Fruit fly (Drosophila melanogaster): ENCODE measurements around the gene Ccp84Aa.

The Ccp84Aa gene

DNA sequence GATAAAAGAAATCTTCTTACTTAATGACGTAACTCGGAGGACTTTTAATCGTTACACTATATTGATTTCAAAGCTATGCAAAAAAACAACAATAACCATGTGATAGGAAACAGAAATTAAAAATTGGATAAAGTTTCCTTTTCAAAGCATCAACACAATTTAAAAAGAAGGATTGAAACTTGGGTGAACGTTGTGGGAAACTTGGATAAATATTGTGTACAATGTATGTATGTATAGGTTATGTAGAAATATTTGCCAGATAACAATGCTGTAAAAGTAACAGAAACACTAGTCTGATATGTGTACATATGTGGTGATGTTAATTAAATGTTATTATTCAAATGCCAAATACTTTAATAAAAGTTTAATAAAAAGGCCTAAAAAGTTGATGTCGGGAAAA lies 2.4 kb downstream of the Ccp84Aa start:
- TF ChIP-seq Lpt (GFP tag; optimal IDR thresholded peaks at IDR 0.05) (no peak), Hr39 (GFP tag; optimal IDR thresholded peaks at IDR 0.05) (no peak), fd59A (GFP tag; optimal IDR thresholded peaks at IDR 0.05) (no peak), vri (GFP tag; optimal IDR thresholded peaks at IDR 0.05) (no peak), Hr38 (GFP tag; optimal IDR thresholded peaks at IDR 0.05) (no peak), CG3032 (tag; optimal IDR thresholded peaks at IDR 0.05) (no peak)

DNA sequence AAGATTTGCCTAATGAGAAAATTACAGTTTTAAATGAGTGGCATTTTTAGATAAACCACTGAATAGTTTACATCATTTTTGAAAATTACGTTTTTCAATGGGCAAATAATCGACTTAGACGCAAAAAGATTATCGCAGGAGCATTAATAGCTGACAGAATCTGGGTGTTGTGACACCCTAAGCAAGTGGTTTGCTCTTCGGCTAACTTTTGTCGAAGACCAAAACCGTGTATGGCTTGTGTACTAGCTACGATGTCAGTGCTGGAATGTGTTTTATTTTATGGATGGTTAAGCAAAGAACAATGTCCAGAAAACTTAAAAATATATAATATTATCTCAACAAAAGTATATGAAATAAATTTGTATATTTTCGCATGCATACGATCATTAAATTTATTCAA lies 5.0 kb downstream of the Ccp84Aa start:
- TF ChIP-seq CG8319 (GFP tag; optimal IDR thresholded peaks at IDR 0.05) (no peak), fd59A (GFP tag; optimal IDR thresholded peaks at IDR 0.05) (no peak), fkh (GFP tag; optimal IDR thresholded peaks at IDR 0.05) (no peak), CG3032 (tag; optimal IDR thresholded peaks at IDR 0.05) (no peak), Hr4 (GFP tag; optimal IDR thresholded peaks at IDR 0.05) (no peak), Sox14 (GFP tag; optimal IDR thresholded peaks at IDR 0.05) (no peak), Smox (GFP tag; optimal IDR thresholded peaks at IDR 0.05) (no peak), ss (GFP tag; optimal IDR thresholded peaks at IDR 0.05) (no peak), Hr39 (GFP tag; optimal IDR thresholded peaks at IDR 0.05) (no peak), CG10669 (GFP tag; optimal IDR thresholded peaks at IDR 0.05) (no peak), CG11902 (GFP tag; optimal IDR thresholded peaks at IDR 0.05) (no peak), Ets21C (GFP tag; optimal IDR thresholded peaks at IDR 0.05) (no peak), CG6808 (GFP tag; optimal IDR thresholded peaks at IDR 0.05) (no peak), net (GFP tag; optimal IDR thresholded peaks at IDR 0.05) (no peak), cyc (GFP tag; optimal IDR thresholded peaks at IDR 0.05) (no peak), Eip93F (GFP tag; optimal IDR thresholded peaks at IDR 0.05) (no peak), Lpt (GFP tag; optimal IDR thresholded peaks at IDR 0.05) (no peak)

DNA sequence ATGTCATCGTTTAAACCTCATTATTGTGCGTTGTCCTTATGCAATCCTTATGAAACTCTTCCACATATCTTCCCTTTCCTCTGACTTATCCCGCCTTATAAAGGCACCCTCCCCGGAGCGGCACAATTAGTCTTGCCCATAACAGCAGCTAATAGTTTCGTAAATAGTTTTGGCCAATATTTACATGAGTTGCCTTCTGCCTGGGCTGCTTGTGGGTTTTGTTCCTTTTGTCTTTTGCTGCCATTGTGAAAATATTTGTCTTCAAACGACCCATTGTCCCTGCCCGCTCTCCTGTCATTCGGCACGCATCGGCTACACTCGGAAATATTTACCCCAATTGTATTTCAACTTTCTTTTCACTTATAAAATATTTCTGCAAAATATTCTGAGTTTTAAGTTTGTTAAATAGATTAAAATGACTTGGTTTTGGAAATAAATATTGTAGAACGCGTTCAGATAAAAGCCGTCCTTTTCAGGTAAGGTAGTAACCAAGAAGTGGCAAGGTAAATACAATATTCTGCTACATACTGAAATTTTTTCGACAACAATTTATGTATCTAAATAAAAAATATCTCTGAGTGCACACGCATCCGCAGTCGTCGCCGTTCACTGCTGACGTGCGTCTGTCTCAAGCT lies 19.8 kb downstream of the Ccp84Aa start:
- peak; percentile 27 for TF ChIP-seq Eip78C (GFP tag)
- peak; percentile 1 for TF ChIP-seq CG3919 (GFP tag; optimal IDR thresholded peaks at IDR 0.05)
- TF ChIP-seq Eip93F (GFP tag; optimal IDR thresholded peaks at IDR 0.05), result no peak
- TF ChIP-seq CG31627 (GFP tag; optimal IDR thresholded peaks at IDR 0.05), result no peak
- no peak for TF ChIP-seq CG6276 (GFP tag; optimal IDR thresholded peaks at IDR 0.05)
- TF ChIP-seq acj6 (GFP tag; optimal IDR thresholded peaks at IDR 0.05), result no peak
- peak; percentile 23 for TF ChIP-seq CG10669 (GFP tag; optimal IDR thresholded peaks at IDR 0.05)
- TF ChIP-seq Sox14 (GFP tag; optimal IDR thresholded peaks at IDR 0.05), result no peak
- TF ChIP-seq fd59A (GFP tag; optimal IDR thresholded peaks at IDR 0.05), result no peak
- no peak for TF ChIP-seq CG11294 (GFP tag; IDR thresholded peaks at IDR 0.05)
- TF ChIP-seq CG6792 (GFP tag; optimal IDR thresholded peaks at IDR 0.05), result no peak
- peak; percentile 16 for TF ChIP-seq CG10631 (GFP tag; optimal IDR thresholded peaks at IDR 0.05)
- peak; percentile 58 for TF ChIP-seq svp (GFP tag)
- TF ChIP-seq Met (GFP tag; optimal IDR thresholded peaks at IDR 0.05), result no peak
- peak; percentile 4 for TF ChIP-seq CG6808 (GFP tag; optimal IDR thresholded peaks at IDR 0.05)
- peak; percentile 21 for TF ChIP-seq Hr4 (GFP tag; optimal IDR thresholded peaks at IDR 0.05)
- peak; percentile 12 for TF ChIP-seq achi (GFP tag; optimal IDR thresholded peaks at IDR 0.05)
- TF ChIP-seq CG7368 (GFP tag; optimal IDR thresholded peaks at IDR 0.05), result no peak
- no peak for TF ChIP-seq Smox (GFP tag; optimal IDR thresholded peaks at IDR 0.05)
- TF ChIP-seq pdm3 (GFP tag; optimal IDR thresholded peaks at IDR 0.05), result no peak
- TF ChIP-seq CG32006 (GFP tag; optimal IDR thresholded peaks at IDR 0.05), result peak; percentile 37
- peak; percentile 37 for TF ChIP-seq fkh (GFP tag; optimal IDR thresholded peaks at IDR 0.05)
- no peak for TF ChIP-seq Ets21C (GFP tag; optimal IDR thresholded peaks at IDR 0.05)

DNA sequence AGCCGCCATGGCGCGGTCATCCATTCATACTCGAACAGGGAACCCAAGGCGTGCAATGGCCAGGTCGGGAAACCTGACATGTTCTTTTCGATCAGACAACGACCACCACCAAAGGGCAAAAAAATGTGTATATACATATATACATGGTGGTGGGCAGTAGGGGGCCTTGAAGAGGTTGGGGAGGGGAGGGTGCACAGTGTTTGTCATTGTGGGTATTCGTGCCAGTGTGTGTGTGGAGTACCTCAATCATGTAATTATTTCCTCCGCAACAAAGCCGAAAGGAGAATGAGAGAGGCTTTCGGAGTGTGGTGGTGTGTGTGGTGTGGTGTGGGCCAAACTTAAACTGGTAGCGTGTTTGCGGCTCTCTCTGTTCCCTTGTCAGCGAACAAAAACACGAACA lies 22.2 kb downstream of the Ccp84Aa start:
- TF ChIP-seq ss (GFP tag; optimal IDR thresholded peaks at IDR 0.05) (peak in 1 of 2 experiments; percentile 62), Hr39 (GFP tag; optimal IDR thresholded peaks at IDR 0.05) (no peak)

DNA sequence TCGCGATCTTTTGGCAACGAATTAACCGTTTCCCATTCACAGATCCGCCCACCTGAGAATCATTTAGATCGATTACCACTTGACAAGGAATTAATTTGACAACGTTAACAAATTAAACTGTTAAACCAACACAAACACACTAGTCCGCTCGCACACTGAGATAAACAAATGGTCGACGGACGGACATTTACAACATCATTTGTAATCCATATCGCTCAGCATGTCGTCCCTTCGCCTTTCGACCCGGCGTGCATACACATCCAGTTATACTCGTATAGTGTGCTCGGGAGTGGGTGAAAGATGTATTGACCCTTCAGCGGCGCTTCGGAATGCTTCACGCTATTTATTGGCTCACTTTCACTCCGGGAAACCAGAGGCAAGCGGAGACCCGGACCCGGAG lies 31.8 kb downstream of the Ccp84Aa start:
- TF ChIP-seq CG8632 (GFP tag; optimal IDR thresholded peaks at IDR 0.05) (no peak), pdm3 (GFP tag; optimal IDR thresholded peaks at IDR 0.05) (no peak), lz (GFP tag; optimal IDR thresholded peaks at IDR 0.05) (no peak), Hr38 (GFP tag; optimal IDR thresholded peaks at IDR 0.05) (no peak), Blimp-1 (GFP tag; optimal IDR thresholded peaks at IDR 0.05) (no peak), CG11762 (GFP tag; optimal IDR thresholded peaks at IDR 0.05; ENCODE audit: insufficient read depth) (no peak), cyc (GFP tag; optimal IDR thresholded peaks at IDR 0.05) (no peak), dac (GFP tag; optimal IDR thresholded peaks at IDR 0.05) (no peak), Eip78C (GFP tag) (no peak), CG15336 (GFP tag; IDR thresholded peaks at IDR 0.05) (no peak), topi (GFP tag; optimal IDR thresholded peaks at IDR 0.05) (no peak), net (GFP tag; optimal IDR thresholded peaks at IDR 0.05) (no peak), Sox102F (GFP tag; optimal IDR thresholded peaks at IDR 0.05) (no peak), vri (GFP tag; optimal IDR thresholded peaks at IDR 0.05) (no peak), ss (GFP tag; optimal IDR thresholded peaks at IDR 0.05) (no peak), achi (GFP tag; optimal IDR thresholded peaks at IDR 0.05) (no peak), CG6792 (GFP tag; optimal IDR thresholded peaks at IDR 0.05) (no peak)

Data from whole organism, prepupa.